Worm (Caenorhabditis elegans) whole organism, early embryonic: ENCODE data around the gene unc-112.

Source experiments
- B0310.2 ChIP-seq: sonication (generic microtip); optimal IDR thresholded peaks from 2 replicates; lab custom pipeline; 2016; ENCODE audit warnings: mild to moderate bottlenecking, missing genetic modification characterization, missing compliant biosample characterization
- F13C5.2 ChIP-seq: sonication (generic microtip); optimal IDR thresholded peaks from 2 replicates; lab custom pipeline; 2017; ENCODE audit warnings: mild to moderate bottlenecking, missing genetic modification characterization, inconsistent platforms, missing compliant biosample characterization
- aly-1 ChIP-seq: sonication (generic microtip); optimal IDR thresholded peaks from 2 replicates; lab custom pipeline; 2016; ENCODE audit warnings: missing genetic modification characterization, missing compliant biosample characterization
- ama-1 ChIP-seq: fragments of 150-350 bp; optimal IDR thresholded peaks from 2 replicates; lab custom pipeline; 2014
- ceh-13 ChIP-seq: fragments of 200-800 bp; sonication (Bioruptor generic); optimal IDR thresholded peaks from 2 replicates; lab custom pipeline; 2018; ENCODE audit warnings: mild to moderate bottlenecking, missing genetic modification characterization, missing compliant biosample characterization
- ceh-36 ChIP-seq: sonication (generic microtip); optimal IDR thresholded peaks from 2 replicates; lab custom pipeline; 2016; ENCODE audit warnings: missing genetic modification characterization, inconsistent platforms, missing compliant biosample characterization
- ets-7 ChIP-seq: sonication (generic microtip); optimal IDR thresholded peaks from 2 replicates; lab custom pipeline; 2016; ENCODE audit warnings: missing genotype, missing genetic modification characterization, missing compliant biosample characterization
- flt-1 ChIP-seq: fragments of 200-800 bp; sonication (Bioruptor generic); IDR thresholded peaks from 2 replicates; pipeline ENCODE4 v1.3.6; 2022; ENCODE audit warnings: missing genetic modification characterization, missing compliant biosample characterization
- hmbx-1 ChIP-seq: sonication (generic microtip); optimal IDR thresholded peaks from 2 replicates; lab custom pipeline; 2016; ENCODE audit warnings: mild to moderate bottlenecking, missing genetic modification characterization, missing compliant biosample characterization
- hmg-4 ChIP-seq: fragments of 200-800 bp; sonication (Bioruptor generic); optimal IDR thresholded peaks from 2 replicates; lab custom pipeline; 2018; ENCODE audit warnings: mild to moderate bottlenecking, missing genetic modification characterization, missing compliant biosample characterization
- pes-1 ChIP-seq: fragments of 200-800 bp; sonication (Bioruptor generic); IDR thresholded peaks from 2 replicates; pipeline ENCODE4 v1.3.6; 2022; ENCODE audit warnings: missing genetic modification reagents, missing genetic modification characterization, missing compliant biosample characterization
- scrt-1 ChIP-seq: fragments of 200-800 bp; sonication (Bioruptor generic); IDR thresholded peaks from 2 replicates; pipeline ENCODE4 v1.3.6; 2022; ENCODE audit warnings: missing genetic modification characterization, missing compliant biosample characterization
- tbx-37 ChIP-seq: fragments of 200-800 bp; sonication (Bioruptor generic); conservative IDR thresholded peaks from 2 replicates; pipeline ENCODE4 v1.3.6; 2022; ENCODE audit warnings: missing genetic modification reagents, missing genetic modification characterization, missing compliant biosample characterization

- TF ChIP-seq flt-1 (GFP tag; lab: Robert Waterston, UW) (no peak), ama-1 (no peak), pes-1 (GFP tag; lab: Robert Waterston, UW) (no peak), hmg-4 (no peak), hmbx-1 (tag; lab: Kevin White, UChicago) (no peak), aly-1 (tag; lab: Kevin White, UChicago) (no peak), scrt-1 (GFP tag; lab: Robert Waterston, UW) (no peak), ceh-36 (tag; lab: Kevin White, UChicago) (no peak), ceh-13 (no peak), F13C5.2 (tag; lab: Kevin White, UChicago) (no peak), tbx-37 (GFP tag; lab: Robert Waterston, UW) (no peak), ets-7 (tag; lab: Kevin White, UChicago) (no peak), B0310.2 (no peak)
These were observed 30.7 kb downstream of the unc-112 start, which contains the start of gene C47E8.1 for ce11 chrV:14665728-14666127.
